Worm (Caenorhabditis elegans) whole organism, late embryonic: ENCODE measurements around the gene plk-1.

ENCODE experiments used
- T23F11.4 ChIP-seq: fragments of 200-800 bp; sonication (Bioruptor generic); optimal IDR thresholded peaks from 2 replicates; lab custom pipeline; 2018; ENCODE audit warnings: mild to moderate bottlenecking, missing genetic modification characterization, missing compliant biosample characterization
- ceh-18 ChIP-seq: sonication (generic microtip); optimal IDR thresholded peaks from 2 replicates; lab custom pipeline; 2016; ENCODE audit warnings: missing genetic modification characterization, missing compliant biosample characterization
- ceh-30 ChIP-seq: fragments of 150-350 bp; optimal IDR thresholded peaks from 2 replicates; lab custom pipeline; 2014; ENCODE audit warnings: missing biosample characterization, missing genetic modification characterization
- ceh-48 ChIP-seq: sonication (generic microtip); optimal IDR thresholded peaks from 2 replicates; lab custom pipeline; 2016; ENCODE audit warnings: missing genetic modification characterization, inconsistent platforms, missing compliant biosample characterization
- dve-1 ChIP-seq: sonication (generic microtip); optimal IDR thresholded peaks from 2 replicates; lab custom pipeline; 2017; ENCODE audit warnings: antibody characterized with exemption, mild to moderate bottlenecking, missing genetic modification characterization, missing compliant biosample characterization
- elt-2 ChIP-seq: sonication (generic microtip); optimal IDR thresholded peaks from 2 replicates; lab custom pipeline; 2016; ENCODE audit warnings: missing genetic modification reagents, missing genetic modification characterization, missing compliant biosample characterization
- hlh-30 ChIP-seq: sonication (generic microtip); optimal IDR thresholded peaks from 2 replicates; lab custom pipeline; 2017; ENCODE audit warnings: antibody characterized with exemption, missing genetic modification characterization, missing compliant biosample characterization; ENCODE audit not compliant: insufficient read depth
- hlh-6 ChIP-seq: sonication (generic microtip); optimal IDR thresholded peaks from 2 replicates; lab custom pipeline; 2016; ENCODE audit warnings: missing genotype, missing genetic modification characterization, missing compliant biosample characterization
- madf-2 ChIP-seq: sonication (generic microtip); optimal IDR thresholded peaks from 2 replicates; lab custom pipeline; 2017; ENCODE audit warnings: missing genetic modification characterization, missing compliant biosample characterization
- nfya-1 ChIP-seq: sonication (generic microtip); optimal IDR thresholded peaks from 2 replicates; lab custom pipeline; 2017; ENCODE audit warnings: missing genetic modification characterization, mild to moderate bottlenecking, missing compliant biosample characterization, antibody characterized with exemption, moderate library complexity
- nhr-11 ChIP-seq: fragments of 150-350 bp; optimal IDR thresholded peaks from 2 replicates; lab custom pipeline; 2014; ENCODE audit warnings: missing biosample characterization, missing genetic modification characterization
- pqm-1 ChIP-seq: sonication (generic microtip); optimal IDR thresholded peaks from 2 replicates; lab custom pipeline; 2016; ENCODE audit warnings: missing genetic modification characterization, missing compliant biosample characterization

DNA sequence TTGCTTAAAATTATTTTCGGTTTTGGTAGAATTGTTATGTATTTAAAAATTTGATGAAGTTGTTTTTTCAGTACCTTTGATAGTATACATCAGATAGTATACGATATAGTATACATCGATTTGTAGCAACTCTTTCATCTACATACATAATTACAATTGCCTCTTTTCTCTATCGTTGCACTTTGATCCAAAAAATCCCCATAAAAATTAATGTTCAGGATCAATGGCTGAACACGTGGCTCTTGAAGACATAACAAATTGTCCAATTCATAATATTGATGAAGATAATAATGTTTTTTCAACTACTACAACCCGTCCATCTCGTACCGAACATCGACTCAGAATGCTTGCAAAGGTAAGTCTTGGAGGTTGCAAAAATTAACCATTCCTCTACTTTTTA, 47.6 kb downstream of the plk-1 start, which contains the start of gene D2007.2:
- TF ChIP-seq hlh-6 (no peak), elt-2 (tag; lab: Kevin White, UChicago) (no peak), nfya-1 (tag; lab: Kevin White, UChicago) (no peak), T23F11.4 (GFP tag; lab: Kevin White, UChicago) (no peak), pqm-1 (tag; lab: Kevin White, UChicago) (no peak), dve-1 (tag; lab: Kevin White, UChicago) (no peak), hlh-30 (no peak), ceh-48 (tag; lab: Kevin White, UChicago) (no peak), nhr-11 (tag; lab: Kevin White, UChicago) (no peak), madf-2 (tag; lab: Kevin White, UChicago) (no peak), ceh-30 (tag; lab: Kevin White, UChicago) (no peak), ceh-18 (no peak)
